Worm (Caenorhabditis elegans) whole organism, L2 larva: Measurements from ENCODE around the gene ints-2.

Experiments used
- C34F6.9 ChIP-seq: fragments of 150-350 bp; optimal IDR thresholded peaks from 2 replicates; lab custom pipeline; 2014; ENCODE audit warnings: missing biosample characterization, missing genetic modification characterization
- F13H6.1 ChIP-seq: sonication (generic microtip); optimal IDR thresholded peaks from 2 replicates; lab custom pipeline; 2016; ENCODE audit warnings: missing genetic modification characterization, missing compliant biosample characterization
- aly-2 ChIP-seq: fragments of 150-350 bp; optimal IDR thresholded peaks from 2 replicates; lab custom pipeline; 2014; ENCODE audit warnings: missing biosample characterization, missing genetic modification characterization
- egl-27 ChIP-seq: sonication (generic microtip); optimal IDR thresholded peaks from 3 replicates; lab custom pipeline; 2017; ENCODE audit warnings: missing biosample characterization, missing genetic modification reagents, missing genetic modification characterization
- elt-1 ChIP-seq: fragments of 150-350 bp; optimal IDR thresholded peaks from 2 replicates; lab custom pipeline; 2014; ENCODE audit warnings: missing biosample characterization, missing genetic modification characterization
- lsy-2 ChIP-seq, 2 experiments: fragments of 150-350 bp in 1 of 2; sonication (generic microtip) in 1 of 2; optimal IDR thresholded peaks; 2 replicates each; lab custom pipeline; 2014 to 2017; ENCODE audit warnings: missing biosample characterization in 2 of 2, missing genetic modification characterization in 2 of 2
- nhr-237 ChIP-seq: fragments of 150-350 bp; optimal IDR thresholded peaks from 2 replicates; lab custom pipeline; 2014; ENCODE audit warnings: missing biosample characterization, missing genetic modification characterization
- unc-39 ChIP-seq: fragments of 150-350 bp; optimal IDR thresholded peaks from 2 replicates; lab custom pipeline; 2014; ENCODE audit warnings: missing biosample characterization, missing genetic modification characterization
- unc-55 ChIP-seq: fragments of 150-350 bp; sonication (generic microtip); optimal IDR thresholded peaks from 3 replicates; lab custom pipeline; 2014; ENCODE audit warnings: missing biosample characterization, missing genetic modification reagents, missing genetic modification characterization

DNA sequence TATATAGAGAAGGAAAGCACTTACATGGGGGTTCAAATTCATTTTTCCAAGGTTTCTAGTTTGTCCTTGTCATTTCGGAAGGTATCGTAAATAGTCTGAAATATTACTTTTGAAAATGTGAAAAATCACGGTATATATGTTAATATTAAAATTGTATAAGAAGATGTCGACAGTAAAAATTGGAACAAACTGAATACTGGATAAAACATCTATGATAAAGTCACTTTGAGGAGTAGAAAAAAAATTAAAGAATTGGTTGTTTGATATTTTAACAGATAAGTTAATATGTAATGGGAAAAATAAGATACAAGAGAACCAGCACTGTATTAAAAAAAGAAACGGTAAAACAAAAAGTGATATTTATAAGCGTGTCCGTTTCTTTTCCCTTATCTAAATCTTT lies 40.9 kb downstream of the ints-2 start, which contains the start of gene nep-21:
- TF ChIP-seq elt-1 (tag; lab: Kevin White, UChicago) (no peak), aly-2 (tag; lab: Kevin White, UChicago) (no peak), egl-27 (tag; lab: Kevin White, UChicago) (no peak), F13H6.1 (tag; lab: Kevin White, UChicago) (no peak), lsy-2 (tag; optimal IDR thresholded peaks at IDR 0.05; lab: Kevin White, UChicago) (no peak), unc-55 (GFP tag; lab: Kevin White, UChicago) (no peak), unc-39 (tag; lab: Kevin White, UChicago) (no peak), C34F6.9 (no peak), nhr-237 (tag; lab: Kevin White, UChicago) (no peak)
